Fruit fly (Drosophila melanogaster) whole organism, larva: Measurements from ENCODE around the gene Sgs7.

Source experiments
- noc ChIP-seq: fragments of 200-800 bp; sonication (Bioruptor generic); optimal IDR thresholded peaks from 3 replicates; lab custom pipeline; 2019; ENCODE audit warnings: missing biosample characterization, mild to moderate bottlenecking, missing genetic modification characterization, moderate library complexity

Sgs7 gene

DNA sequence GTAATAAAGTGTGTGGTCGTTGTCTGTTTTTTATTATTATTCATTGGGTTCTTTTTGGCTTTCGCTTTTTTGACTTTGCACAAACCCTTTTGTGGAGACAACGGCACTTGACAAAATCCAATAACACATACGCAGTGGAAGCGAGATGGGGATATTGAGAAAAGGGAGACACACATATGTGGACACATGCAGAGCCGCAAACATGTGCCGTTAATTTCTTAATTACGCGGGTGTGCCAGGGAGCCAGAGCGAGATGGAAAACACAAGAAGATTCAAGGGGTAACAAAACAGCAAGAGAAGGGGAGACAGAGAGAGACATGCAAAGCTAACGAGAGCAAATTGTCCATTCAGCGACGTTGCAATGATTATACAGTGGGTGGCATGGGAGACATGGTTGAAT is 17.2 kb upstream of the Sgs7 start:
- TF ChIP-seq noc: peak; percentile 2

DNA sequence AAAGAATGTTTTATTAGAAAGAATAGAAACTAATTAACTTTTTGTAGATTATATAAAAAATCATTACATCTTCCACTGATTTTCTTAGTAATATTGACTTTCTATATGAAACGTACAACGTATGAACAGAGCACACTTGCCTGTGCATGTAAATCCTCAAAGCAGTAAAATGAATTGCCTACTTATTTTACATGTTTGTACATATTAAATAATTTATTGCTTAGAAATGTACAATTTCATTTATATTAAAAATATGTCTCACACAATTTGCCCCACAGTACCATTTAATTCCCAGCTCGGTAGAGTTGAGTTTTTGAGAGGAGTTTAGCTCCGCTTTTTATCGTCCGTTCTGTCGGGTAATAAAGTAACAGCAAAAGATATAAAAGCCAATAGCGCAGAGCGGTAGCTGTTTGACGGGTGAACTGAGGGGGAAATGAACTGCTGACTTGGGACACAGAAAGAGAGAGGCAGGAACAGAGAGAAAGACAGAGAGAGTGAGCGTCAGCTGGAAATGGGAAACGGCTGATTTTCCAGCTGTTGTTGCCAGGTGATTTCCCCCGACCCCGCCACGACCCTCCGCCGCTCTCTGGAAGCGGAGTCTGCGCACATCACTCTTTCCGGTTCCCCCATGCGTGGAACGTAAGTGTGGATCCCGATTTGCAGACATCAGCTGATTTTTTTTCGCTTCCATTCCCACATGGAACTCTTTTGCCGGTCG is 16.4 kb upstream of the Sgs7 start:
- TF ChIP-seq noc: no peak

DNA sequence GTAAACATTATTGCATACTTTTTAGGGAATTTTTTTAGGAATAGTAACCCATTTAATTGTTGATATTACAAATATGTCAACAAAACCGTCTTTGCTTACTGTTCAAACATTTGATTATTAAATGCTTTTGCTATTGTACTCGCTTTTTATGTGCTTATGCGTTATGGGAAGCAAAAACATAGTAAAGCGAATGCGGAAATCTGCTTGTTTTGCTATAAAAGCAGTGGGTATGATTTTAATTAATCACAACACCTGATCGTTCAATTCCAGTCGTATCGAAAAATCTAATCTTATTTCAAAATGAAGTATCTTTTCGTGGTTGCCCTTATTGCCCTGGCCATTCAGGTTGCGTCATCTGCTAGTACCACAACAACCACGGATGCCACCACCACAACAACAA is 1.3 kb upstream of the Sgs7 start, which contains the start of gene CG33500:
CG33500 (plus strand) TSS at position 301 of the 400 bp plus-strand sequence.
- TF ChIP-seq noc: no peak

DNA sequence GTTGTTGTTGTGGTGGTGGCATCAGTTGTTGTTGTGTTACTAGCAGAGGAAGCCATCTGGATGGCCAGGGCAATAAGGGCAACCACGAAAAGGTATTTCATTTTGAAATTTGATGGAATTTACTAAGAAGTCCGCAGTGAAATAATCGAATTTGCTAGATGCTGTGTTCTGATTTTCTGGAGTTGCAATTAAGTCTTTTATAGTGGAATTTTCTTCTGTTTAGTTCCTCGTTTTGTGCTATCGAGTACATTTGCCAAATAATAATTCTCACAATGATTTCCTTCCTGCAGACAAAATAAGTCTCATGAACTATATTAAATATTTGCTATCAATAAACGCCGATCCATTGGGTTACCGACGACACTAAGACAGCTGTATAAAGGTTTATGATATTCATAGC is 828 bp downstream of the Sgs7 start, which contains the start of gene CG33272:
CG33272 (minus strand) TSS at position 101 of the 400 bp plus-strand sequence.
- TF ChIP-seq noc: no peak

DNA sequence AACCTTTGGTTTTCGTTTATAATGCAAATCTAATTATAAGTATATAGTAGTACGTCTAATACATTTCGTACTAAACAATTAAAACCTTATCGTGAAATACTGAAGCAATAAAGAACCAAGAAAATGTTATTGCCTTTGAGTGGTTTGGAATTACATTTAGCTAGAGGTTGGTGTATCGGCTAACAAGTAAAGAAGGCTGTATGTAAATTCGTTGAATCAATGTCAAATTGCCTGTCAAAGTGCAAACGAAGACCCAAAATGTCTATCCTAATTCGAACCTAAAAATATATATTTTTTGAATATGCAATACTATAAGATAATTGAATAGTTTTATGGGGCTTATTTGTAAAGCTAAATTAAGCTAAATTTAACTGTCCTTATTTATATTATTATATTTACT is 1.6 kb downstream of the Sgs7 start:
- no peak for TF ChIP-seq noc

DNA sequence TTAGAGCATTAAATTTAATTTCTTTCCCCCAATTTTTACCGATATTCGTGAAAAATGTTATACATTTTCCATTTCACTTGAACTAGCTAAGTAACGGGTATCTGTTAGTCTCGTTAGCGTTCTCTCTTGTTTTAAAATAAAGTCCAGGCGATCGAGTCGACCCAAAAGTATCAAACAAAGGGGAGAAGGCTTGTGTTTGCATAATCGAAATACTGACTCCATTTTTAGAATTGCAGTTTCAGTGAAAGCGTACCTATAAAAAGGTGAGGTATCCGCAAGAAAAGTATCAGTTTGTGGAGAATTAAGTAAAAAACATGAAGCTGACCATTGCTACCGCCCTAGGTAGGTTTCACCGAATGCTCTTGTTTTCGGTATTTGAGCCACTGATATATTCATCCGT is 2.3 kb downstream of the Sgs7 start, which contains the start of gene Sgs3:
Sgs3 (plus strand) TSS at position 301 of the 400 bp plus-strand sequence.
- TF ChIP-seq noc: no peak

DNA sequence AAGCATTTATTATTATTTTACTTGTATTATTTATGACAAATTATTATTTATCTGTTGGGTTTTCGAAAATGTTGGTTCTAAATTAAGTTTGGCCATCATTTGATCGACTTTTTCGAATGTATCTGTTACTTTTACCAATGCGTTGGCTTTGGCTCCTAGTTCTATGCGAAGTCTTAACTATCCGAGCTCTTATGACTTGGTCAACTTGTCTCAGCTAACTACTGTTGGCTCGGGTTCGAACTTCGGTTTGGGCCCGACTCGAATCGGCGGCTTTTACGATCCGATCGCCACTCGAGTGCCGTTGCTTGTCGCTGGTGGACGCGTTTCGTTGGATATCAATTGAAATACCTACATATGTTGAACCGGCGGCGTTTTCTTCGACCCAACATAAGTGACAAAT is 3.7 kb downstream of the Sgs7 start, which contains the start of gene CG7512:
CG7512 (plus strand) TSS at position 301 of the 400 bp plus-strand sequence.
- no peak for TF ChIP-seq noc

DNA sequence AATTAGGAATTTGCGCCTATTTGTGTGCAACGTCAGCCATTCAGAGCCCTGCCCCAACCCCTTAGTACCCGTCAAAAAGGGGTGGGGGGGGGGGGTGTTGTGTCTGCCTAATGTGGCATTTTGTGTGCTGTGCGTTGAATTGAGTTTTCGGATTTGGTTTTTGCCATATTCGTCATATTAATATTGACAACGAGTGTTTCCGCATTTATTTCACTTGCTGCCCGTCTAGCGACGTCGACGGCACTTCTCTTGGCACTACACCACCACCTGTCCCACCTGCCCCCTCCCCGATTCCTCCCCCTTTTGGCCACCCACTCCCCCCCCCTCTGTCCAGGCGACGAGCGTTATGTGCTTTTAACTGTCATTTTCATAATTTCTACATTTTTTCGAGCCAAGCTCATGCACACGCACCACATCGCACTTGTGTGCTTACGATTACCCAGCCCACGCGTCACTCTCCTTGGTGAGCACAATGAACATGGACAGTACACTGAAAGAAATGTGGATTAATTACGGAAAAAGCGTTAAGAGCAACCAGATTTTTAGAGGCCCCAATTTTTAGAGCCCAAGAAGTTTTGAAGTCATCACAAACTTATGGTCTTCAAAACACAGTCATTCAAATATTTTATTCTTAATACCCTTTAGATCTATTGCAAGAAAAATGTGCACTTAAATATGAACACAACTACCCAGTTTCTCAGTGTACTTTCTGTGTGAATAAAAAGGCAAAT is 5.9 kb downstream of the Sgs7 start:
- peak; percentile 6 for TF ChIP-seq noc

DNA sequence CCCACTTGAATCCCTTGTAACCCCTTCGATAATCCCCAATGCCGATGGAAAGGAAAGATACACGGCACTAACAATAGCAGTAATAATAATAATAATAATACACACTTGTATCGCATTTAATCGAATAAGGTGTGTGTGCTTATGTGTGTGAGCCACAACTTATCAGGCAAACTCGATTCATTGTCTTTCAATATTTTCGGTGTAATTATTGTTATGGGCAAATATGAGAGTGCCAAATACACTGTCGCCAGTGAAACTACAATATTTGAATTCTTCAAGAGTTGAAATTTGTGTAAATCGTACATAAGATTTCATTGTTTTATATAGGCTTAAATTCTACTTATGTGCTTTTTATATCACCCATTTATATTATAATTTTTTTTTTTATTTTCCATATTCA is 6.6 kb downstream of the Sgs7 start:
- TF ChIP-seq noc: no peak

DNA sequence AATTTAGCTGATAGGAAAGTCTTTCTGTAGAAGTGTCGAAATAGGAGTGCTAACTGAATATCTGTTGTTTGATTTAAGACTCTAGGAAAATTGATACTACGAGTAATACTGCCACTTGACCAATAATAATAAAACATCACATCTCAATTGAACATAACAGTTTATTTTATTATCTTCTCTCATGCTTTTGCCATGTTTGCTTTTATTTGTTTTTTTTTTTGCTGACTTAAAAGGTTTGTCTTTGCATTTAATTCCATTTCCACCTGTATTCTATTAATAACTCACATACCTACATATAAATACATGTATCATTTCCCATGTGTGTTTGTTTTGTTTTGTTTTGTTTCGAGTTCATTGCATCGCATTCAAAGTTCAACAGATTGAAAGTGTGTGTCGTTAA is 13.0 kb downstream of the Sgs7 start, which contains the start of the genes CG11714 and Fuca:
CG11714 (minus strand) TSS at position 101 of the 400 bp plus-strand sequence.
Fuca (minus strand) TSS at position 101 of the 400 bp plus-strand sequence.
- TF ChIP-seq noc: no peak

DNA sequence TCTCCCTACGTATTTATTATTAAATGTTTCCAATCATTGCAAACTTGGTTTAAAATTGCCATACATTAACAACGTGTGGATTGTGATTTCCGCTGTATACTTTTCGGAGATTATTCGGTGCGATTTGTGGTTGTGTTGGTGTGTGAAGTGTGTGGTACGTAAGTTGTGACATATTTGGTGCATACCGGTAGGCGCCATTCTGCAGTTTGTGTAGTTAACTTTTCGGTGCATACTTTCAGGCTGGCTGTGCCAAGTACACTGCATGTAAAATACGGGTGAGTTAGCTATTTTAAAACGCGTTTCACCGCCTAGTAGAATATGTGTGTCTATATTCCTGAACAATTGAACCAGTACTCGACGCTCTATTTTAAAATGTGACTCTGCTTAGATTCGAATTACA is 13.6 kb downstream of the Sgs7 start:
- no peak for TF ChIP-seq noc

DNA sequence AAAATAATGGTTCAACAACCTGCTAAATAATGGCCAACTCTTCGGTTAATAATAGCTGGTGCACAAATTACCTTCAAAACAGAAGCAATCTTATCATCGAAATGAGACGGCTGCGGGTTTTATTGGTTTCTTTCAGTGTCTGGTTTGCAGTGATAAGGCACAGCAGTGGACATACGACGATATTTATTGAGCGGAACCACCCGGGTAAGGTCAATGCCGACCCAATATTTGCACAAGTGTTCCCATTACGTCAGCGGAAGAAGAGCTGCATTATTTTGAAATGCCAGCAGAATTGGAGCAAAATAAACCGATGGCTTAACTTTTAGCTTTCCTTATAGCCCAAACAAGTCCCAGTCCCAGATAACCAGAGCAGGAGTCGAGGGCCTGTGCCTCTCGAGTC is 16.1 kb downstream of the Sgs7 start:
- TF ChIP-seq noc: no peak

DNA sequence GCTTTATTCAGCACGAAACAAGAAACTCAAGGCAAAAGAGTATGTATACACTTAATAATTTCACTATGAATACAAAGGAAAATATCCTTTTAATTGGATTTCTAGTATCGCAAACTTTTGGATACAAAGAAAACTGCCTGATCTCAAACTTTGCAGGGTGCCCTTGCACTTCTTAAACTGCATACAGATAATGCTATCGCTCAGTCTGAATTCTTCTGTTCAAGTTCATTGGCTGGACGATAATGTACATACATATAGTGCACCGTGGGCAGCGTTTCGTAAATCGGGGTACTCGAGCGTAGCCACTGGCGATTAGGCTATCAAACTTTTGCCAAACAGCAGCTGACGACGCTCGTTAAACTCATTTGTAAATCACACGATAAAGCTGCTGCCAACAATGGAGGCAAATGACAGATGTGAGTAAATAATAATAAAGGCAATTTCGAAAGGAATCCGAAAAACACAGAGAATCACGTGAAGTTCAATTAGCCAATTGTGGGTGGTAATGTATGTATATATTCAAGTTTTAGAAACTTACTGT is 17.1 kb downstream of the Sgs7 start:
- no peak for TF ChIP-seq noc

DNA sequence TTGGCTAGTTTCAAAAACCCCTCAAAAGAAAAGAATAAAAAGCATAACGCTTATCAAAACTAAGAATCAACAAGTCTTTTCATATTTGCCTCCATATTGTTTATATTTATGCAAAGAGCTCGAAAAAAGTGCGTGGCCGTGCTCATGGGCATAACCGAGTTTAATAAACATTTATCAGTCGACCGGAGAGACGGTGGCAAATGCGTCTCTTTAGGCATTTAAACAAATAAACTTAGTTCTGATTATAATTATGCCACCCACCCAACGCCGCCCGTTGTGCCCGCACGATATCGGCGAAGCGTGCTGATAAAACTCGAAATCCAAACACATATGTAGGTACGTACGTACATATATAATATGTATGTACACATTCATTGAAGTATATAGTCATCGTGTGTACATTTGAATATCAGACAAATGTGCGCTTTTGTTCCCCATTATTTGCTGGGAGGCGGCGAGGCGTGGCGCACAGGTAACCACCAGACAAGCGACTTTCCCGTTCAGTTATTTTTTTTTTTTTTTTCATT is 18.8 kb downstream of the Sgs7 start:
- TF ChIP-seq noc: no peak

DNA sequence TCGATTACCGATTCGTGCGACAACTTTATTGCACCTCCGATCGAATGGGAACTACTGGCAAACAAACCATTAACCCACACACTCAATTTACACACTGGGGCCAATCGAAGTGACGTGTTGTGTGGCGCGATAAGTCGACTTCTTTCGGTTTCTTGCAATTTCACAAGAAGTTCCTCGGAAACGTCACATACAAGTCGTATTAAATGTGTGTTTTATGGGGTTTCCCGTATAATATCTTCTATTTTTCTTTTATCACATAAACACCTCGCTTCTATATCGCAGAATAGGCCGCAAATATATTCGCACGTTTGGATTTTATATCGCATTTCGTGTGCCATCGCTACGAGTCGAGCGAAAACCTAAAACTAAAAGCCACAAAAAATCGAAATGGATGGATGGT is 20.0 kb downstream of the Sgs7 start:
- TF ChIP-seq noc: no peak

DNA sequence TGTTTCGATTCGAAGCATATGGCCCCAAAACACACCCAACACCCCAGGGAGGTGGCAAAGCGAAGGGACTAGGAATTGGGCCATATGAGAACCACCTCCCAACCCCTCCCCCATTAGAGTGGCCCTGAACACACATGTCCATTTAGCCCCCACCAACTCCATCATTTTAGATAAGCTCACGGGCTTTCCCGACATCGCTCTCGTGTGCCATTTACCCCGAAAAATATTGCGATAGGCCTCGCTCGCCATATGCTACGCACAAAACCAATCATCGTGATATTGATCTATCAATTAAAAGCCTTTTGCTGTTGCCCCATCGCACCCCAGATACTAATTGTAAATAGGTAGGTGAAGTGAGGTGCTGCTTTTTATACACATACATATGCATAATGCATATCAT is 20.7 kb downstream of the Sgs7 start:
- TF ChIP-seq noc: no peak

DNA sequence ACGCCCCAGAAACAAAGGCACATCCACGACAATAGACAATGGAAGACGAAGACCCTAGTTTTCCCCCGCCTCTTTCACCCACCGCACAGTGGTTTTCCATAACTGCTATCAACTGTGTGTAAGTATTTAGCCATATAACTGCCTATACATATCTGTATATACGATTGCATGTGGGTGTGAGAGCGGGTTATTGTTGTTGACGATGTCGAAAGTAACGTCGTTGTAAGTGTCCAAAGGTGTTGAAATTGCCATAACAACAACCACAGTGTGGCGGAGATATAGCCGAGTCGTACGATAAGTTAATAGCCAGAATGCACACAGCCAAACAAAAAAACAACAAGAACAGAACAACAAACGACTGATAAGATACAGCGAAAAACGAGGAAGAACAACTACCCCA is 21.6 kb downstream of the Sgs7 start:
- TF ChIP-seq noc: no peak
